Fruit fly (Drosophila melanogaster) whole organism, pupa: ENCODE data around the gene CG31465.

ENCODE experiments used
- CG10348 ChIP-seq: fragments of 200-800 bp; sonication (Bioruptor generic); IDR thresholded peaks from 2 replicates; pipeline ENCODE4 v1.3.6; 2022; ENCODE audit warnings: missing biosample characterization, missing genetic modification characterization
- CG12605 ChIP-seq: fragments of 200-800 bp; sonication (Bioruptor generic); IDR thresholded peaks from 2 replicates; pipeline ENCODE4 v1.3.6; 2022; ENCODE audit warnings: missing biosample characterization, missing genetic modification characterization
- CG13204 ChIP-seq: fragments of 200-800 bp; sonication (Bioruptor generic); optimal IDR thresholded peaks from 2 replicates; lab custom pipeline; 2018; ENCODE audit warnings: missing biosample characterization, mild to moderate bottlenecking, missing genetic modification characterization, moderate library complexity
- CG14655 ChIP-seq: fragments of 200-800 bp; sonication (Bioruptor generic); optimal IDR thresholded peaks from 3 replicates; lab custom pipeline; 2017; ENCODE audit warnings: mild to moderate bottlenecking, missing biosample characterization, missing genetic modification reagents, missing genetic modification characterization
- CG15710 ChIP-seq: fragments of 200-800 bp; sonication (Bioruptor generic); optimal IDR thresholded peaks from 2 replicates; lab custom pipeline; 2018; ENCODE audit warnings: missing biosample characterization, mild to moderate bottlenecking, missing genetic modification characterization, moderate library complexity
- CG17806 ChIP-seq: fragments of 200-800 bp; sonication (Bioruptor generic); optimal IDR thresholded peaks from 2 replicates; lab custom pipeline; 2018; ENCODE audit warnings: missing biosample characterization, mild to moderate bottlenecking, missing genetic modification characterization, moderate library complexity
- CG32121 ChIP-seq: fragments of 200-800 bp; sonication (Bioruptor generic); IDR thresholded peaks from 2 replicates; pipeline ENCODE4 v1.3.6; 2022; ENCODE audit warnings: missing biosample characterization, missing genetic modification characterization
- CG34367 ChIP-seq: fragments of 200-800 bp; sonication (Bioruptor generic); optimal IDR thresholded peaks from 2 replicates; lab custom pipeline; 2018; ENCODE audit warnings: missing biosample characterization, mild to moderate bottlenecking, missing genetic modification characterization
- CG4496 ChIP-seq: fragments of 200-800 bp; sonication (Bioruptor generic); IDR thresholded peaks from 3 replicates; pipeline ENCODE4 v1.3.6; 2022; ENCODE audit warnings: missing biosample characterization, missing genetic modification characterization
- CG8159 ChIP-seq: fragments of 200-800 bp; sonication (Bioruptor generic); optimal IDR thresholded peaks from 3 replicates; lab custom pipeline; 2018; ENCODE audit warnings: missing biosample characterization, mild to moderate bottlenecking, missing genetic modification characterization, moderate library complexity
- CG8301 ChIP-seq: fragments of 200-800 bp; sonication (Bioruptor generic); optimal IDR thresholded peaks from 2 replicates; lab custom pipeline; 2018; ENCODE audit warnings: missing biosample characterization, mild to moderate bottlenecking, missing genetic modification characterization
- CG9948 ChIP-seq: fragments of 200-800 bp; sonication (Bioruptor generic); optimal IDR thresholded peaks from 2 replicates; lab custom pipeline; 2018; ENCODE audit warnings: missing biosample characterization, mild to moderate bottlenecking, missing genetic modification characterization, moderate library complexity
- D1 ChIP-seq: fragments of 200-800 bp; sonication (Bioruptor generic); optimal IDR thresholded peaks from 2 replicates; lab custom pipeline; 2018; ENCODE audit warnings: missing biosample characterization, mild to moderate bottlenecking, missing genetic modification characterization, moderate library complexity
- EcR ChIP-seq: fragments of 200-800 bp; sonication (Bioruptor generic); optimal IDR thresholded peaks from 3 replicates; lab custom pipeline; 2019; ENCODE audit warnings: missing biosample characterization, missing genetic modification characterization, mild to moderate bottlenecking, moderate library complexity, missing genetic modification reagents
- Ets98B ChIP-seq: fragments of 200-800 bp; sonication (Bioruptor generic); IDR thresholded peaks from 2 replicates; pipeline ENCODE4 v1.3.6; 2022; ENCODE audit warnings: missing biosample characterization, missing genetic modification characterization
- Pif1A ChIP-seq: fragments of 200-800 bp; sonication (Bioruptor generic); optimal IDR thresholded peaks from 3 replicates; lab custom pipeline; 2016; ENCODE audit warnings: missing biosample characterization, missing genetic modification characterization
- Pif1B ChIP-seq: fragments of 200-800 bp; sonication (Bioruptor generic); optimal IDR thresholded peaks from 3 replicates; lab custom pipeline; 2016; ENCODE audit warnings: missing biosample characterization, missing genetic modification characterization
- Snoo ChIP-seq: fragments of 200-800 bp; sonication (Bioruptor generic); optimal IDR thresholded peaks from 3 replicates; lab custom pipeline; 2017; ENCODE audit warnings: missing biosample characterization, mild to moderate bottlenecking, missing genetic modification characterization, inconsistent platforms
- fd96Ca ChIP-seq: fragments of 200-800 bp; sonication (Bioruptor generic); IDR thresholded peaks from 3 replicates; pipeline ENCODE4 v1.3.6; 2022; ENCODE audit warnings: missing biosample characterization, missing genetic modification characterization
- gl ChIP-seq: fragments of 200-800 bp; sonication (Bioruptor generic); optimal IDR thresholded peaks from 2 replicates; lab custom pipeline; 2018; ENCODE audit warnings: missing biosample characterization, mild to moderate bottlenecking, missing genetic modification characterization
- rn ChIP-seq: fragments of 200-800 bp; sonication (Bioruptor generic); IDR thresholded peaks from 2 replicates; pipeline ENCODE4 v1.3.6; 2022; ENCODE audit warnings: missing biosample characterization, missing genetic modification characterization

The CG31465 gene

DNA sequence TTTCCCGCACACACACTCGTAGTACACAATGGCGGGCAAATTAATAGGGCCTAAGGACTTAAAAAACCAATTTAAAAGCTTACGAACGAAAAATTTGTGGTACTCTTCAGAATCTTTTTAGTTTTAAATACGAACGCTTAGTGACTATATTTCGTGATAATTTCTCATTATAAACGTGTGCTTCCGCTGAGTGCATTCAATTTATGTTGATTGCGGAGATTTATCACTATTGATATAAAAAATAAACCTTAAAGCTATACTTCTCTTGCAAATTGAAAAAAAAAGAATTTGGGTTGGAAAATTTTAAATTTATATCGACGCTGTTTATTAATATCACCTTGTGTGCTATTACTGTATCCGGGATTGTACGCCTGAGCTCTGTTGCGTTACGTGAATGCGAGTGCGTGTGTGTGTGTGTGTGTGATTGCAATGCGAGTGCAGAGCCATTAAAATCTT is 31.6 kb upstream of the CG31465 start:
- TF ChIP-seq gl (tag; lab: Kevin White, UChicago) (peak; percentile 49), CG8301 (peak; percentile 92), CG9948 (tag; lab: Kevin White, UChicago) (peak; percentile 91), CG10348 (GFP tag; lab: Robert Waterston, UW) (peak; percentile 69), D1 (tag; lab: Kevin White, UChicago) (peak; percentile 92), CG15710 (tag; lab: Kevin White, UChicago) (peak; percentile 93), fd96Ca (GFP tag; lab: Robert Waterston, UW) (peak; percentile 78), CG8159 (tag; lab: Kevin White, UChicago) (peak; percentile 95), CG34367 (tag; lab: Kevin White, UChicago) (peak; percentile 83), rn (GFP tag; lab: Robert Waterston, UW) (peak; percentile 34; the same call in 1 of the 2 replicates), CG12605 (GFP tag; lab: Robert Waterston, UW) (peak; percentile 65), CG32121 (GFP tag; lab: Robert Waterston, UW) (peak; percentile 79), CG14655 (peak; percentile 96), CG4496 (GFP tag; lab: Robert Waterston, UW) (peak; percentile 87), Snoo (tag; lab: Kevin White, UChicago) (peak; percentile 95), Pif1B (GFP tag; lab: Kevin White, UChicago) (peak; percentile 94), CG17806 (tag; lab: Kevin White, UChicago) (peak; percentile 87), CG13204 (GFP tag; lab: Kevin White, UChicago) (peak; percentile 76), Pif1A (GFP tag; lab: Kevin White, UChicago) (peak; percentile 90), EcR (GFP tag; lab: Kevin White, UChicago) (peak; percentile 43), Ets98B (GFP tag; lab: Robert Waterston, UW) (peak; percentile 78)

DNA sequence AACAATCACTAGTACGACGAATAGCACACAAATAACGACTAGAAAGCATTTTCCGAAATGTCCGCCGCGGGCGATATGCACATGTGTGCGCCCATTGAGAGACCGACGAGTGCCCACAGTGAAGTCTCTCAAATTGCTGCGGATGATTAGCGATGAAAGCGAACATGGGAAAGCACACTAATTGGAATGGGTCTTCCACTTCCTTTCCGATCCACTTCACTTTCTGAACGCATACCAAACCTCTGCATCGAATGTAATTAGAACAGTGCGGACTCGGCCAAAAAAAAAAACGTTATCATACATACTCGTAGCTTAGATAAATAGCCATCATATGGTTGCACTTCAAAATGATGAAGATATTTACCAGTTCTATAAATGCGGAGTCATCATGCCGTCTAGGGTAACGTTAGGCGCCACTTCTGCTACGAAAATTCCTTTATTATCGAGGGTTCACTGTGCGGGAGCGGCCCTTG is 30.6 kb upstream of the CG31465 start:
- TF ChIP-seq D1 (tag; lab: Kevin White, UChicago) (no peak), CG8301 (peak; percentile 28), CG8159 (tag; lab: Kevin White, UChicago) (peak; percentile 3), CG12605 (GFP tag; lab: Robert Waterston, UW) (no peak), CG9948 (tag; lab: Kevin White, UChicago) (peak; percentile 19), CG15710 (tag; lab: Kevin White, UChicago) (peak; percentile 2), Pif1B (GFP tag; lab: Kevin White, UChicago) (no peak), Pif1A (GFP tag; lab: Kevin White, UChicago) (peak; percentile 36), fd96Ca (GFP tag; lab: Robert Waterston, UW) (peak; percentile 53; the same call in 1 of the 3 replicates), CG14655 (peak; percentile 44), CG4496 (GFP tag; lab: Robert Waterston, UW) (peak; percentile 59; the same call in 2 of the 3 replicates), Ets98B (GFP tag; lab: Robert Waterston, UW) (peak; percentile 54; the same call in 1 of the 2 replicates)

DNA sequence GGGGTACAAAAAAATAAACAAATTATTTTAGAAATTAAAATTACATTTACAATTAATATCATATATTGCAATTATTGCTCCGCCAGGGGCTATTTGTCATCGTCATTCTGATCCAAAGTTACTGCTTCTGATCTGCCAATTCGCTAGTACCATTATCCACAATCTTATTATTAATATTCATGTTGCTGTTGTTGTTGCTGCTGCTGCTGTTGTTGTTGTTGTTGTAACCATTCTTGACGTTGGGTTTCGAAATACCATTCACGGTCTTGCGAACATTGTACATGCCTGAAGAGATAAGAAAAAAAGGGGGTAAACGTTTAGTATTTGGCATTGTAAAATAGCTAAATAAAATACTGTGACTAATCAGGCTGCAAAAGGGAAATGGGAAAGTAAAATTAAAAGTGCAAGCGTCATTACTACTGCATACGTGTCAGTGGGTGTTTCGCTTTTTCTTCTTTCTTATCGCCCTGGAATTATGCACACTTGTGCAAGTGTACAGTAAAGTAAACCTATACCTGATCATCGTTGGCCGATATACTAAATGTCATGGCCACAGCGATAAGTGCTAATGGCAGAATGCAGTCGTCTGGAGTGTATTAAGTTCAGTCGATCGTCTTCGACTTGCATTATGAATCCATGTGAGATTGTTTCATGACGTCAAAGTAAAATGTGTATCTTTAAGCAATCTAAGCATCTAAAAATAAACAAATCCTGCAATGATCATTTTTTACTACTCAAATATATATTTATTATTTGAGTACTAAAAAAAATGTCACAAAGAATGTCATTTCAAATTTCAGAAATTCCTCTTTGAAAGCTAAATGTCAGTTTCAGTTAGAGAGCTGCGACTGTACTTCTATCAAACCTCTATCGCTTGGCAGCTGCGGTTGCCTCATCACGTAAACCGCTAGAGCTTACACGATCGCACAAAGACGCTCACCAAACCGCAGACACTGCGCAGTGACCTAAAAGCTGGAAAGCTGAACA is 28.7 kb upstream of the CG31465 start:
- no peak for TF ChIP-seq CG8301
- TF ChIP-seq CG13204 (GFP tag; lab: Kevin White, UChicago) = no peak
- peak; percentile 80 for TF ChIP-seq EcR (GFP tag; lab: Kevin White, UChicago)
- no peak for TF ChIP-seq CG10348 (GFP tag; lab: Robert Waterston, UW)

DNA sequence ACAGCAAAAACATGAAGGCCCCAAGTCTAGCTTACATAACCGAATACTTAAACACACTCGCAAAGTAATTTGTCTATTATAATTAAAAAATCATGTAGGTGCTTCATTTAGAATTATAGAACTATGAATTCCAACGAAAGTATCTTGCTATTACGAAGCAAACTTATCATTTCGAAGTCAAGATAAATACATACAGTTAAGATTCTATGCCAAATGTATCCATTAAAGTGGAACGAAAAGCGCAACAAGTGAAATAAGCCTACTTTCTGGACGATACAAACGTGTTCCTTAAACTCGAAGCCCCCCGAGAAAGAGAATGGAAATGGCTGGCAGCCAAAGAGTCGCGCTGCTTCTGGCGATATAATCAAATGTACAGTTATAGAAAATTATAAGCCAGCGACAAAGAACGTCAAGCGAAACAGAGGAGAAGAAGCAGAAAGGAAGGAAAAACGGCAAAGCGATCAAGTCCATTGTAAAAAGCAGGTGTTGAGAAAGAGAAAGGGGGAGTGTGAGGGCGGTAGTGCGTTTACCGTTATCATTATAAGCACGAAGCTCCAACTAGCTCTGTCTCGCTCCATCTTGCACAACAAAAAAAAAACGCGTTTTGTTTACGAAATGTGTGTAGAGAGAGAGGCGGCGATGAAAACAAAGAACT is 27.9 kb upstream of the CG31465 start:
- TF ChIP-seq CG8159 (tag; lab: Kevin White, UChicago) (peak; percentile 54), Ets98B (GFP tag; lab: Robert Waterston, UW) (0 out of 2 replicates have a peak, but pooled peaks have one; percentile 11), CG8301 (peak; percentile 21), CG17806 (tag; lab: Kevin White, UChicago) (peak; percentile 33), D1 (tag; lab: Kevin White, UChicago) (no peak), CG9948 (tag; lab: Kevin White, UChicago) (peak; percentile 32), CG14655 (peak; percentile 35), fd96Ca (GFP tag; lab: Robert Waterston, UW) (0 out of 3 replicates have a peak, but pooled peaks have one; percentile 33), CG15710 (tag; lab: Kevin White, UChicago) (peak; percentile 39), gl (tag; lab: Kevin White, UChicago) (no peak), CG34367 (tag; lab: Kevin White, UChicago) (no peak), CG32121 (GFP tag; lab: Robert Waterston, UW) (no peak), Pif1A (GFP tag; lab: Kevin White, UChicago) (peak; percentile 1), CG12605 (GFP tag; lab: Robert Waterston, UW) (no peak), CG4496 (GFP tag; lab: Robert Waterston, UW) (no peak), Pif1B (GFP tag; lab: Kevin White, UChicago) (no peak), rn (GFP tag; lab: Robert Waterston, UW) (no peak), CG13204 (GFP tag; lab: Kevin White, UChicago) (no peak), CG10348 (GFP tag; lab: Robert Waterston, UW) (no peak), Snoo (tag; lab: Kevin White, UChicago) (no peak), EcR (GFP tag; lab: Kevin White, UChicago) (peak; percentile 44)
